Worm (Caenorhabditis elegans): ENCODE results near the gene mua-3.

The mua-3 gene

ce11 chrIII:10126375-10126774 lies 34.1 kb upstream of the mua-3 start:
- no peak for TF ChIP-seq hlh-13 (GFP tag; optimal IDR thresholded peaks at IDR 0.05)
- TF ChIP-seq pqm-1 (tag; optimal IDR thresholded peaks at IDR 0.05): no peak
- TF ChIP-seq pros-1 (tag; optimal IDR thresholded peaks at IDR 0.05): no peak
- no peak for TF ChIP-seq F13H6.1 (tag; optimal IDR thresholded peaks at IDR 0.05)
- no peak for TF ChIP-seq tbx-7 (tag; optimal IDR thresholded peaks at IDR 0.05)
- no peak for TF ChIP-seq rnt-1 (tag; optimal IDR thresholded peaks at IDR 0.05)

ce11 chrIII:10132495-10133450 lies 27.7 kb upstream of the mua-3 start:
- TF ChIP-seq ceh-48 (tag; optimal IDR thresholded peaks at IDR 0.05) (no peak), unc-3 (GFP tag; conservative IDR thresholded peaks at IDR 0.05) (no peak), unc-3 (tag; optimal IDR thresholded peaks at IDR 0.05) (no peak), dve-1 (tag; optimal IDR thresholded peaks at IDR 0.05) (peak; percentile 15)

- TF ChIP-seq hlh-30 (tag; optimal IDR thresholded peaks at IDR 0.05; ENCODE audit: insufficient read depth) (no peak), ceh-6 (GFP tag; optimal IDR thresholded peaks at IDR 0.05) (no peak), npax-4 (tag; optimal IDR thresholded peaks at IDR 0.05) (no peak), hlh-15 (tag; optimal IDR thresholded peaks at IDR 0.05) (no peak), ceh-48 (tag; optimal IDR thresholded peaks at IDR 0.05) (no peak), hlh-13 (GFP tag; optimal IDR thresholded peaks at IDR 0.05) (no peak), pros-1 (tag; optimal IDR thresholded peaks at IDR 0.05) (no peak), sdc-2 (tag; optimal IDR thresholded peaks at IDR 0.05) (no peak), pha-2 (tag; optimal IDR thresholded peaks at IDR 0.05) (no peak), unc-55 (GFP tag; optimal IDR thresholded peaks at IDR 0.05) (no peak), ceh-22 (tag; optimal IDR thresholded peaks at IDR 0.05) (no peak), ttx-3 (tag; optimal IDR thresholded peaks at IDR 0.05) (no peak), pax-1 (tag; optimal IDR thresholded peaks at IDR 0.05) (no peak), lim-6 (tag; optimal IDR thresholded peaks at IDR 0.05) (no peak), ceh-30 (tag; optimal IDR thresholded peaks at IDR 0.05) (no peak)
Observed at ce11 chrIII:10134517-10134916, 26.0 kb upstream of the mua-3 start.

ce11 chrIII:10136778-10137177 lies 23.7 kb upstream of the mua-3 start, which contains the start of gene ZK1128.7:
Gene ZK1128.7, plus strand, starts transcription at chrIII:10137006.
- TF ChIP-seq unc-55 (GFP tag; optimal IDR thresholded peaks at IDR 0.05) (peak; percentile 9), ceh-9 (tag; optimal IDR thresholded peaks at IDR 0.05) (no peak), mec-3 (tag; optimal IDR thresholded peaks at IDR 0.05; ENCODE audit: borderline replicate concordance) (no peak)

- TF ChIP-seq ceh-24 (tag; optimal IDR thresholded peaks at IDR 0.05): no peak
- no peak for TF ChIP-seq nhr-232 (tag; optimal IDR thresholded peaks at IDR 0.05)
- TF ChIP-seq ceh-14 (tag; optimal IDR thresholded peaks at IDR 0.05): no peak
- TF ChIP-seq sox-4 (tag; optimal IDR thresholded peaks at IDR 0.05): no peak
- no peak for TF ChIP-seq syd-9 (tag; optimal IDR thresholded peaks at IDR 0.05)
- no peak for TF ChIP-seq pqm-1 (tag; optimal IDR thresholded peaks at IDR 0.05)
- TF ChIP-seq ceh-31 (tag; optimal IDR thresholded peaks at IDR 0.05): no peak
- no peak for TF ChIP-seq Y22D7AL.16 (tag; optimal IDR thresholded peaks at IDR 0.05)
- TF ChIP-seq ceh-48 (tag; optimal IDR thresholded peaks at IDR 0.05): no peak
- TF ChIP-seq nfya-1 (tag; optimal IDR thresholded peaks at IDR 0.05): no peak
- TF ChIP-seq eyg-1 (tag; optimal IDR thresholded peaks at IDR 0.05): no peak
- no peak for TF ChIP-seq hlh-8 (tag; optimal IDR thresholded peaks at IDR 0.05)
- no peak for TF ChIP-seq ceh-45 (GFP tag; IDR thresholded peaks at IDR 0.05)
- no peak for TF ChIP-seq pros-1 (tag; optimal IDR thresholded peaks at IDR 0.05)
- no peak for TF ChIP-seq dve-1 (tag; optimal IDR thresholded peaks at IDR 0.05)
- TF ChIP-seq fkh-10 (GFP tag; optimal IDR thresholded peaks at IDR 0.05): no peak
- TF ChIP-seq unc-55 (GFP tag; optimal IDR thresholded peaks at IDR 0.05): no peak
Observed at ce11 chrIII:10140732-10141131, 19.8 kb upstream of the mua-3 start, which contains the start of gene K08E5.6. Gene K08E5.6, plus strand, starts transcription at chrIII:10141032.
